Worm (Caenorhabditis elegans): Measurements from ENCODE around the gene F32D8.11.

DNA sequence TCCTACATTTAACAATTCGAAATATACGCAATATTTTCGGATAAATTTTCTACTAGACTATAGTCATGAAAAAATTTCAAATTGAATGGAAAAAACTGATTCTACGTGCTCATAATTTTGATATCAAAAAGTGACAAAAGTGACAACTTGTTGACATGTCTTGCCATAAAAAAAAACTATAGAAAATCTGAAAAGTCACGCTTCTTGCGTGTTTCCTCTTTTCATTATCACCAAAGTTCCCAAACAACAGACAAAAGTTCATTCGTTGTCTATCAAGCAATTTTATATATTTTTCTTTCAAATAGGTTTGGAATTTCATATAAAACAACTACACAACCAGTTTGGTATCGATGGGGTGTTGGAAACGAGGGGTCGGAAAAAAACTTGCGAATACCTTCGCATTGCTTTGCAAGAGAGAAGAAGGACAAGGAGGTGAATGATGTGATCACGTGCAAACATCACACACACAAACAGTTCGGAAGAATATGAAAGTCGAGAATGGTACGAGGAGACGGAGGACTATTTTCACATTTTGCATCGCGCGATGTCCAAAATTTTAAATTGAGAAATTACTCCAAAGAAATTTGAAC is 29.8 kb downstream of the F32D8.11 start:
- TF ChIP-seq snpc-4 (tag; optimal IDR thresholded peaks at IDR 0.05): no peak
- no peak for TF ChIP-seq R02D3.7 (tag; optimal IDR thresholded peaks at IDR 0.05)
- peak in 1 of 2 experiments; percentile 71 for TF ChIP-seq unc-62 (GFP tag; optimal IDR thresholded peaks at IDR 0.05 in 1 of 2)
- TF ChIP-seq unc-62 (tag; optimal IDR thresholded peaks at IDR 0.05): no peak
- TF ChIP-seq zfp-3 (GFP tag; conservative IDR thresholded peaks at IDR 0.05): no peak
- no peak for TF ChIP-seq ama-1 (optimal IDR thresholded peaks at IDR 0.05)
- no peak for TF ChIP-seq F44E2.7 (GFP tag; IDR thresholded peaks at IDR 0.05)
- no peak for TF ChIP-seq ztf-11 (tag; optimal IDR thresholded peaks at IDR 0.05)
- TF ChIP-seq unc-39 (tag; optimal IDR thresholded peaks at IDR 0.05): no peak
- TF ChIP-seq nhr-237 (tag; optimal IDR thresholded peaks at IDR 0.05): no peak
- TF ChIP-seq jun-1 (tag; optimal IDR thresholded peaks at IDR 0.05): no peak
- no peak for TF ChIP-seq nhr-111 (GFP tag; optimal IDR thresholded peaks at IDR 0.05)
- no peak for TF ChIP-seq tag-97 (GFP tag; IDR thresholded peaks at IDR 0.05)
